Fruit fly (Drosophila melanogaster) S2 (cell line): ENCODE results near the gene UQCR-14.
A peak's percentile ranks its signal among the peaks of the same experiment; 100 is the strongest.

Source experiments
- CG8478 ChIP-seq: fragments of >200 bp; optimal IDR thresholded peaks from 2 replicates; lab custom pipeline; 2018
- CTCF ChIP-seq, 2 experiments: fragments of >200 bp; optimal IDR thresholded peaks; 2 replicates each; lab custom pipeline; 2018

UQCR-14 gene

dm6 chrX:16286083-16286666, at the start of gene UQCR-14:
UQCR-14 (plus strand) TSS chrX:16286288.
- TF ChIP-seq CG8478 (lab: Kevin White, UChicago) (no peak), CTCF (optimal IDR thresholded peaks at IDR 0.05; lab: Kevin White, UChicago) (peak in 1 of 2 experiments; percentile 7)

dm6 chrX:16241831-16242451, 44.1 kb upstream of the UQCR-14 start:
- no peak for TF ChIP-seq CTCF (optimal IDR thresholded peaks at IDR 0.05; lab: Kevin White, UChicago)
- TF ChIP-seq CG8478 (lab: Kevin White, UChicago) = no peak

dm6 chrX:16243989-16244388, 42.1 kb upstream of the UQCR-14 start:
- TF ChIP-seq CG8478 (lab: Kevin White, UChicago) (no peak), CTCF (optimal IDR thresholded peaks at IDR 0.05; lab: Kevin White, UChicago) (no peak)

- TF ChIP-seq CG8478 (lab: Kevin White, UChicago) (no peak), CTCF (optimal IDR thresholded peaks at IDR 0.05; lab: Kevin White, UChicago) (peak; percentile 93 to 95)
These were observed 41.4 kb upstream of the UQCR-14 start for dm6 chrX:16244731-16245130.

- no peak for TF ChIP-seq CG8478 (lab: Kevin White, UChicago)
- no peak for TF ChIP-seq CTCF (optimal IDR thresholded peaks at IDR 0.05; lab: Kevin White, UChicago)
These were observed 22.7 kb upstream of the UQCR-14 start for dm6 chrX:16263415-16263814.

dm6 chrX:16266437-16266836, 19.7 kb upstream of the UQCR-14 start, which contains the start of gene CG12507:
CG12507 (minus strand) TSS chrX:16266537.
- no peak for TF ChIP-seq CG8478 (lab: Kevin White, UChicago)
- no peak for TF ChIP-seq CTCF (optimal IDR thresholded peaks at IDR 0.05; lab: Kevin White, UChicago)

dm6 chrX:16270795-16271194, 15.3 kb upstream of the UQCR-14 start, which contains the start of gene Mfe2:
Mfe2 (plus strand) TSS chrX:16270951.
- peak; percentile 71 to 77 for TF ChIP-seq CTCF (optimal IDR thresholded peaks at IDR 0.05; lab: Kevin White, UChicago)
- no peak for TF ChIP-seq CG8478 (lab: Kevin White, UChicago)

- no peak for TF ChIP-seq CG8478 (lab: Kevin White, UChicago)
- TF ChIP-seq CTCF (optimal IDR thresholded peaks at IDR 0.05; lab: Kevin White, UChicago) = no peak
These were observed 10.8 kb upstream of the UQCR-14 start for dm6 chrX:16275168-16275853.

- TF ChIP-seq CTCF (optimal IDR thresholded peaks at IDR 0.05; lab: Kevin White, UChicago) (no peak), CG8478 (lab: Kevin White, UChicago) (no peak)
These were observed 10.2 kb upstream of the UQCR-14 start, which contains the start of the genes kat80 and Prosalpha4 for dm6 chrX:16275854-16276338. kat80 (minus strand) TSS chrX:16276180. Prosalpha4 (plus strand) TSS chrX:16276270.

dm6 chrX:16277878-16278506, 8.1 kb upstream of the UQCR-14 start, which contains the start of gene eas:
eas (plus strand) TSS chrX:16278328.
- peak; percentile 20 to 36 for TF ChIP-seq CTCF (optimal IDR thresholded peaks at IDR 0.05; lab: Kevin White, UChicago)
- TF ChIP-seq CG8478 (lab: Kevin White, UChicago) = no peak

dm6 chrX:16278783-16279182, 7.3 kb upstream of the UQCR-14 start:
- TF ChIP-seq CG8478 (lab: Kevin White, UChicago) (no peak), CTCF (optimal IDR thresholded peaks at IDR 0.05; lab: Kevin White, UChicago) (no peak)

- TF ChIP-seq CTCF (optimal IDR thresholded peaks at IDR 0.05; lab: Kevin White, UChicago) = no peak
- no peak for TF ChIP-seq CG8478 (lab: Kevin White, UChicago)
These were observed 6.6 kb upstream of the UQCR-14 start for dm6 chrX:16279340-16279941.

- TF ChIP-seq CTCF (optimal IDR thresholded peaks at IDR 0.05; lab: Kevin White, UChicago) = no peak
- TF ChIP-seq CG8478 (lab: Kevin White, UChicago) = no peak
These were observed 4.8 kb upstream of the UQCR-14 start for dm6 chrX:16281305-16281704.
